Worm (Caenorhabditis elegans) whole organism, L4 larva: ENCODE results near the gene F28D1.6.

Source experiments
- F26F4.8 ChIP-seq: fragments of 200-800 bp; sonication (Bioruptor generic); conservative IDR thresholded peaks from 2 replicates; pipeline ENCODE4 v1.3.6; 2022; ENCODE audit warnings: missing genetic modification characterization, missing compliant biosample characterization
- T20F7.1 ChIP-seq: fragments of 200-800 bp; sonication (Bioruptor generic); optimal IDR thresholded peaks from 2 replicates; lab custom pipeline; 2018; ENCODE audit warnings: mild to moderate bottlenecking, missing genetic modification characterization, missing compliant biosample characterization
- Y105C5A.15 ChIP-seq: fragments of 200-800 bp; sonication (Bioruptor generic); IDR thresholded peaks from 2 replicates; pipeline ENCODE4 v1.3.6; 2022; ENCODE audit warnings: missing genetic modification characterization, missing compliant biosample characterization
- ZK546.5 ChIP-seq, 2 experiments: sonication (generic microtip); optimal IDR thresholded peaks; 2 replicates each; lab custom pipeline; 2017; ENCODE audit warnings: missing biosample characterization in 2 of 2, missing genetic modification characterization in 2 of 2
- aha-1 ChIP-seq: fragments of 150-350 bp; peaks from one replicate; lab custom pipeline; 2014; ENCODE audit warnings: missing biosample characterization, missing genetic modification characterization
- ama-1 ChIP-seq: fragments of 150-350 bp; optimal IDR thresholded peaks from 2 replicates; lab custom pipeline; 2014; ENCODE audit warnings: inconsistent platforms, mixed read lengths
- ceh-28 ChIP-seq: fragments of 150-350 bp; optimal IDR thresholded peaks from 2 replicates; lab custom pipeline; 2014; ENCODE audit warnings: missing biosample characterization, missing genetic modification reagents, missing genetic modification characterization
- ceh-32 ChIP-seq: sonication (generic microtip); optimal IDR thresholded peaks from 2 replicates; lab custom pipeline; 2016; ENCODE audit warnings: mild to moderate bottlenecking, missing genetic modification characterization, missing compliant biosample characterization; ENCODE audit not compliant: poor library complexity
- cey-2 ChIP-seq: sonication (generic microtip); optimal IDR thresholded peaks from 3 replicates; lab custom pipeline; 2017; ENCODE audit warnings: missing genetic modification characterization, mild to moderate bottlenecking, missing compliant biosample characterization, antibody characterized with exemption, borderline replicate concordance; ENCODE audit not compliant: insufficient read depth
- daf-16 ChIP-seq, 3 experiments: sonication (generic microtip); optimal IDR thresholded peaks; 2 replicates each; lab custom pipeline; 2016 to 2017; ENCODE audit warnings: missing genetic modification characterization in 3 of 3, missing genetic modification reagents in 3 of 3, mild to moderate bottlenecking in 2 of 3, missing compliant biosample characterization in 2 of 3, missing biosample characterization in 1 of 3, moderate library complexity in 1 of 3
- dmd-9 ChIP-seq: fragments of 200-800 bp; sonication (Bioruptor generic); IDR thresholded peaks from 2 replicates; pipeline ENCODE4 v1.3.6; 2022; ENCODE audit warnings: missing genetic modification reagents, missing genetic modification characterization, missing compliant biosample characterization
- egl-27 ChIP-seq: sonication (generic microtip); optimal IDR thresholded peaks from 3 replicates; lab custom pipeline; 2017; ENCODE audit warnings: missing biosample characterization, missing genetic modification reagents, missing genetic modification characterization
- egl-43 ChIP-seq: fragments of 200-800 bp; sonication (Bioruptor generic); IDR thresholded peaks from 2 replicates; pipeline ENCODE4 v1.3.6; 2022; ENCODE audit warnings: missing genetic modification reagents, missing genetic modification characterization, missing compliant biosample characterization
- fkh-10 ChIP-seq: fragments of 150-350 bp; optimal IDR thresholded peaks from 2 replicates; lab custom pipeline; 2014; ENCODE audit warnings: missing biosample characterization, missing genetic modification reagents, missing genetic modification characterization
- fos-1 ChIP-seq: fragments of 150-350 bp; optimal IDR thresholded peaks from 2 replicates; lab custom pipeline; 2014; ENCODE audit warnings: missing biosample characterization, missing genetic modification characterization
- gei-8 ChIP-seq: fragments of 200-800 bp; sonication (Bioruptor generic); optimal IDR thresholded peaks from 2 replicates; lab custom pipeline; 2018; ENCODE audit warnings: mild to moderate bottlenecking, missing genetic modification characterization, missing compliant biosample characterization
- hif-1 ChIP-seq, 2 experiments: sonication (generic microtip); optimal IDR thresholded peaks; 2 replicates each; lab custom pipeline; 2016 to 2017; ENCODE audit warnings: missing compliant biosample characterization in 2 of 2, missing genetic modification characterization in 2 of 2, missing genetic modification reagents in 2 of 2, missing genotype in 2 of 2, mild to moderate bottlenecking in 1 of 2
- hlh-11 ChIP-seq: fragments of 200-800 bp; sonication (Bioruptor generic); optimal IDR thresholded peaks from 2 replicates; lab custom pipeline; 2018; ENCODE audit warnings: mild to moderate bottlenecking, missing genetic modification characterization, missing compliant biosample characterization
- hlh-30 ChIP-seq: sonication (generic microtip); optimal IDR thresholded peaks from 2 replicates; lab custom pipeline; 2017; ENCODE audit warnings: antibody characterized with exemption, mild to moderate bottlenecking, missing genetic modification characterization, missing compliant biosample characterization; ENCODE audit not compliant: insufficient read depth
- hmg-1.1 ChIP-seq: fragments of 200-800 bp; sonication (Bioruptor generic); IDR thresholded peaks from 2 replicates; pipeline ENCODE4 v1.3.6; 2022; ENCODE audit warnings: missing genetic modification reagents, missing genetic modification characterization, missing compliant biosample characterization
- lin-1 ChIP-seq: fragments of 200-800 bp; sonication (Bioruptor generic); IDR thresholded peaks from 2 replicates; pipeline ENCODE4 v1.3.6; 2022; ENCODE audit warnings: missing genetic modification reagents, missing genetic modification characterization, missing compliant biosample characterization
- lin-29 ChIP-seq: fragments of 200-800 bp; sonication (Bioruptor generic); IDR thresholded peaks from 2 replicates; pipeline ENCODE4 v1.3.6; 2022; ENCODE audit warnings: missing genetic modification reagents, missing genetic modification characterization, missing compliant biosample characterization
- madf-9 ChIP-seq: fragments of 200-800 bp; sonication (Bioruptor generic); conservative IDR thresholded peaks from 2 replicates; pipeline ENCODE4 v1.3.6; 2022; ENCODE audit warnings: missing genetic modification reagents, missing genetic modification characterization, missing compliant biosample characterization
- mdl-1 ChIP-seq, 2 experiments: fragments of 150-350 bp in 1 of 2; sonication (generic microtip) in 1 of 2; optimal IDR thresholded peaks; 2 replicates each; lab custom pipeline; 2014 to 2017; ENCODE audit warnings: missing biosample characterization in 2 of 2, missing genetic modification characterization in 2 of 2
- mdt-29 ChIP-seq: fragments of 200-800 bp; sonication (Bioruptor generic); IDR thresholded peaks from 2 replicates; pipeline ENCODE4 v1.3.6; 2022; ENCODE audit warnings: missing genetic modification reagents, missing genetic modification characterization, missing compliant biosample characterization
- mxl-3 ChIP-seq: fragments of 200-800 bp; sonication (Bioruptor generic); optimal IDR thresholded peaks from 2 replicates; lab custom pipeline; 2018; ENCODE audit warnings: mild to moderate bottlenecking, missing genetic modification characterization, missing compliant biosample characterization
- nhr-102 ChIP-seq: sonication (generic microtip); optimal IDR thresholded peaks from 2 replicates; lab custom pipeline; 2016; ENCODE audit warnings: mild to moderate bottlenecking, missing genetic modification characterization, moderate library complexity, missing compliant biosample characterization
- nhr-111 ChIP-seq: fragments of 200-800 bp; sonication (Bioruptor generic); optimal IDR thresholded peaks from 2 replicates; lab custom pipeline; 2018; ENCODE audit warnings: mild to moderate bottlenecking, missing genetic modification characterization, missing compliant biosample characterization
- nhr-25 ChIP-seq: sonication (generic microtip); optimal IDR thresholded peaks from 2 replicates; lab custom pipeline; 2017; ENCODE audit warnings: missing genetic modification characterization, mild to moderate bottlenecking, missing compliant biosample characterization, antibody characterized with exemption, moderate library complexity, borderline replicate concordance; ENCODE audit not compliant: insufficient read depth
- nhr-28 ChIP-seq: fragments of 150-350 bp; optimal IDR thresholded peaks from 2 replicates; lab custom pipeline; 2014; ENCODE audit warnings: missing biosample characterization, missing genetic modification characterization
- nhr-41 ChIP-seq: fragments of 200-800 bp; sonication (Bioruptor generic); IDR thresholded peaks from 2 replicates; pipeline ENCODE4 v1.3.6; 2022; ENCODE audit warnings: missing genetic modification reagents, missing genetic modification characterization, missing compliant biosample characterization
- nhr-48 ChIP-seq: sonication (generic microtip); optimal IDR thresholded peaks from 2 replicates; lab custom pipeline; 2016; ENCODE audit warnings: mild to moderate bottlenecking, missing genetic modification characterization, missing compliant biosample characterization
- nhr-6 ChIP-seq: fragments of 150-350 bp; optimal IDR thresholded peaks from 2 replicates; lab custom pipeline; 2014; ENCODE audit warnings: missing biosample characterization, missing genetic modification characterization
- pha-4 ChIP-seq, 2 experiments: fragments of 150-350 bp in 1 of 2; fragments of 200-800 bp in 1 of 2; sonication (Bioruptor generic) in 1 of 2; IDR thresholded peaks in 1 of 2; optimal IDR thresholded peaks in 1 of 2; 2 replicates each; pipeline versions ENCODE4 v1.3.6 to Lab custom; 2014 to 2022; ENCODE audit warnings: missing genetic modification characterization in 2 of 2, missing genetic modification reagents in 2 of 2, missing biosample characterization in 1 of 2, missing compliant biosample characterization in 1 of 2
- rbr-2 ChIP-seq: sonication (generic microtip); optimal IDR thresholded peaks from 2 replicates; lab custom pipeline; 2016; ENCODE audit warnings: missing genotype, missing genetic modification characterization, missing compliant biosample characterization
- saeg-2 ChIP-seq: fragments of 200-800 bp; sonication (Bioruptor generic); IDR thresholded peaks from 2 replicates; pipeline ENCODE4 v1.3.6; 2022; ENCODE audit warnings: missing genetic modification reagents, missing genetic modification characterization, missing compliant biosample characterization
- set-16 ChIP-seq: fragments of 200-800 bp; sonication (Bioruptor generic); IDR thresholded peaks from 2 replicates; pipeline ENCODE4 v1.3.6; 2022; ENCODE audit warnings: missing genetic modification reagents, missing genetic modification characterization, missing compliant biosample characterization
- snpc-1.2 ChIP-seq: fragments of 200-800 bp; sonication (Bioruptor generic); IDR thresholded peaks from 2 replicates; pipeline ENCODE4 v1.3.6; 2022; ENCODE audit warnings: missing genetic modification reagents, missing genetic modification characterization, missing compliant biosample characterization
- spr-1 ChIP-seq: sonication (generic microtip); optimal IDR thresholded peaks from 2 replicates; lab custom pipeline; 2016; ENCODE audit warnings: mild to moderate bottlenecking, missing genetic modification characterization, missing compliant biosample characterization
- tag-97 ChIP-seq: fragments of 200-800 bp; sonication (Bioruptor generic); IDR thresholded peaks from 2 replicates; pipeline ENCODE4 v1.3.6; 2022; ENCODE audit warnings: missing genetic modification characterization, missing compliant biosample characterization
- tra-1 ChIP-seq: fragments of 200-800 bp; sonication (Bioruptor generic); IDR thresholded peaks from 2 replicates; pipeline ENCODE4 v1.3.6; 2022; ENCODE audit warnings: missing genetic modification reagents, missing genetic modification characterization, missing compliant biosample characterization
- unc-130 ChIP-seq: sonication (generic microtip); optimal IDR thresholded peaks from 2 replicates; lab custom pipeline; 2016; ENCODE audit warnings: missing genetic modification reagents, missing genetic modification characterization, missing compliant biosample characterization
- unc-39 ChIP-seq: sonication (generic microtip); optimal IDR thresholded peaks from 2 replicates; lab custom pipeline; 2017; ENCODE audit warnings: missing biosample characterization, missing genetic modification characterization
- unc-62 ChIP-seq, 3 experiments: fragments of 150-350 bp in 1 of 3; sonication (generic microtip); optimal IDR thresholded peaks in 2 of 3; peaks in 1 of 3; 1 replicate in 1 of 3; 2 replicates in 2 of 3; lab custom pipeline; 2014 to 2017; ENCODE audit warnings: missing biosample characterization in 3 of 3, missing genetic modification characterization in 3 of 3, missing genetic modification reagents in 3 of 3, missing genotype in 1 of 3
- vab-7 ChIP-seq: fragments of 200-800 bp; sonication (Bioruptor generic); IDR thresholded peaks from 2 replicates; pipeline ENCODE4 v1.3.6; 2022; ENCODE audit warnings: missing genetic modification reagents, missing genetic modification characterization, missing compliant biosample characterization
- zfp-3 ChIP-seq: fragments of 200-800 bp; sonication (Bioruptor generic); conservative IDR thresholded peaks from 2 replicates; pipeline ENCODE4 v1.3.6; 2022; ENCODE audit warnings: missing genetic modification reagents, missing genetic modification characterization, missing compliant biosample characterization

Gene F28D1.6

ce11 chrIV:12376021-12376420 lies 8.9 kb downstream of the F28D1.6 start, which contains the start of gene atz-1:
Gene atz-1 (minus strand): TSS chrIV:12376121.
- TF ChIP-seq unc-62 (GFP tag; optimal IDR thresholded peaks at IDR 0.05 in 1 of 2; lab: Kevin White, UChicago) (peak in 1 of 2 experiments; percentile 55), unc-62 (tag; optimal IDR thresholded peaks at IDR 0.05; lab: Kevin White, UChicago) (no peak), fkh-10 (GFP tag; lab: Kevin White, UChicago) (no peak)

ce11 chrIV:12371879-12372278 lies 13.1 kb downstream of the F28D1.6 start, which contains the start of gene wdr-46:
Gene wdr-46 (plus strand): TSS chrIV:12372253.
- no peak for TF ChIP-seq vab-7 (GFP tag; lab: Robert Waterston, UW)
- no peak for TF ChIP-seq daf-16 (GFP tag; optimal IDR thresholded peaks at IDR 0.05; lab: Kevin White, UChicago)
- TF ChIP-seq daf-16 (tag; optimal IDR thresholded peaks at IDR 0.05; lab: Kevin White, UChicago): peak; percentile 27
- no peak for TF ChIP-seq nhr-48 (tag; lab: Kevin White, UChicago)
- TF ChIP-seq madf-9 (GFP tag; lab: Robert Waterston, UW): no peak
- no peak for TF ChIP-seq ceh-28 (tag; lab: Kevin White, UChicago)
- TF ChIP-seq nhr-25 (tag; lab: Kevin White, UChicago): peak; percentile 15
- no peak for TF ChIP-seq egl-27 (tag; lab: Kevin White, UChicago)
- TF ChIP-seq cey-2 (tag; lab: Kevin White, UChicago): peak; percentile 7
- TF ChIP-seq nhr-6 (tag; lab: Kevin White, UChicago): peak; percentile 47
- no peak for TF ChIP-seq mdt-29 (GFP tag; lab: Robert Waterston, UW)
- no peak for TF ChIP-seq T20F7.1 (GFP tag; lab: Kevin White, UChicago)
- TF ChIP-seq snpc-1.2 (GFP tag; lab: Robert Waterston, UW): peak; percentile 65; the same call in 1 of the 2 replicates
- TF ChIP-seq hlh-30 (tag; lab: Kevin White, UChicago): peak; percentile 82
- TF ChIP-seq unc-39 (tag; lab: Kevin White, UChicago): no peak
- TF ChIP-seq unc-130 (GFP tag; lab: Kevin White, UChicago): no peak
- TF ChIP-seq ama-1 (lab: Kevin White, UChicago): peak; percentile 39
- TF ChIP-seq saeg-2: no peak
- TF ChIP-seq lin-1 (GFP tag; lab: Robert Waterston, UW): no peak
- no peak for TF ChIP-seq nhr-111 (GFP tag; lab: Kevin White, UChicago)
- no peak for TF ChIP-seq dmd-9 (GFP tag; lab: Robert Waterston, UW)
- TF ChIP-seq hlh-11 (tag; lab: Kevin White, UChicago): peak; percentile 62
- TF ChIP-seq zfp-3 (GFP tag; lab: Robert Waterston, UW): peak; percentile 63; the same call in 1 of the 2 replicates
- peak; percentile 43; the same call in 1 of the 2 replicates for TF ChIP-seq lin-29
- TF ChIP-seq tra-1 (GFP tag; lab: Robert Waterston, UW): 0 out of 2 replicates have a peak, but pooled peaks have one; percentile 9
- peak; percentile 93 for TF ChIP-seq aha-1
- TF ChIP-seq nhr-28 (tag; lab: Kevin White, UChicago): peak; percentile 50
- peak; percentile 74 for TF ChIP-seq hmg-1.1 (GFP tag; lab: Robert Waterston, UW)
- no peak for TF ChIP-seq fkh-10 (GFP tag; lab: Kevin White, UChicago)
- no peak for TF ChIP-seq fos-1 (tag; lab: Kevin White, UChicago)
- TF ChIP-seq gei-8 (GFP tag; lab: Kevin White, UChicago): no peak
- peak; percentile 40 for TF ChIP-seq spr-1
- no peak for TF ChIP-seq tag-97 (GFP tag; lab: Robert Waterston, UW)
- TF ChIP-seq ceh-32 (tag; lab: Kevin White, UChicago): no peak
- no peak for TF ChIP-seq nhr-41
- TF ChIP-seq set-16 (GFP tag; lab: Robert Waterston, UW): no peak
- no peak for TF ChIP-seq mdl-1 (tag; optimal IDR thresholded peaks at IDR 0.05; lab: Kevin White, UChicago)
- TF ChIP-seq F26F4.8 (GFP tag; lab: Robert Waterston, UW): no peak
- TF ChIP-seq mxl-3 (GFP tag; lab: Kevin White, UChicago): no peak
- TF ChIP-seq rbr-2 (tag; lab: Kevin White, UChicago): peak; percentile 71
- no peak for TF ChIP-seq Y105C5A.15
- peak in 1 of 2 experiments; percentile 76 for TF ChIP-seq ZK546.5 (tag; optimal IDR thresholded peaks at IDR 0.05; lab: Kevin White, UChicago)
- TF ChIP-seq pha-4 (GFP tag; IDR thresholded peaks at IDR 0.05; lab: Robert Waterston, UW): no peak; the same call in 1 of the 2 replicates
- peak; percentile 63 for TF ChIP-seq pha-4 (tag; optimal IDR thresholded peaks at IDR 0.05; lab: Kevin White, UChicago)
- peak; percentile 78 for TF ChIP-seq nhr-102 (tag; lab: Kevin White, UChicago)
- no peak for TF ChIP-seq egl-43 (GFP tag; lab: Robert Waterston, UW)
- peak in 1 of 2 experiments; percentile 56 for TF ChIP-seq hif-1 (tag; optimal IDR thresholded peaks at IDR 0.05; lab: Kevin White, UChicago)
